Fruit fly (Drosophila melanogaster) whole organism, embryonic: ENCODE data around the gene Gcn5.

Source experiments
- CG14441 ChIP-seq: fragments of 200-800 bp; sonication (Bioruptor generic); IDR thresholded peaks from 2 replicates; pipeline ENCODE4 v1.3.6; 2022; ENCODE audit warnings: missing biosample characterization, missing genetic modification characterization
- tup ChIP-seq: fragments of 200-800 bp; sonication (Bioruptor generic); optimal IDR thresholded peaks from 2 replicates; lab custom pipeline; 2016; ENCODE audit warnings: missing biosample characterization, mild to moderate bottlenecking, missing genetic modification characterization, moderate library complexity

DNA sequence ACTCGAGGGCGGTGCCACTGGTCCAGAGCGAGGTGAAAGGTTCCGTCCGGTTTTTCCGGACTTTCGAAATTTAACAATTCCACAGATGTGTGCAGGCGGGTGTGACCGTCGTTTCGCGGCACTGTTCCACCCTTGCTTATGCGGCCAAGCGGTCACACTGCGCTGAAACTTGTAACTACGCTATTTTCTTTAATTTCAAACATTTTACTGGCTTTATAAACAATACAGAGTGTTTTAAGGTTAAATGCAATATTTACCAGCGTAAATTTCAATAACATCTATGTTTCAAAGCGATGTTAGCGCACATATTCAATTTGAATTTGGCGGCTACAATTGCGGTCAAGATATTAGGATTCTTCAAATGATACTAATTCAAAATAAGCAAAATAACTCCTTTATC is 6.2 kb upstream of the Gcn5 start, which contains the start of gene nst:
- TF ChIP-seq CG14441 (no peak), tup (GFP tag; lab: Kevin White, UChicago) (no peak)
